Worm (Caenorhabditis elegans) whole organism, early embryonic: ENCODE measurements around the gene kxd-1.

Source experiments
- F13C5.2 ChIP-seq: sonication (generic microtip); optimal IDR thresholded peaks from 2 replicates; lab custom pipeline; 2017; ENCODE audit warnings: mild to moderate bottlenecking, missing genetic modification characterization, inconsistent platforms, missing compliant biosample characterization
- ama-1 ChIP-seq: fragments of 150-350 bp; optimal IDR thresholded peaks from 2 replicates; lab custom pipeline; 2014
- flt-1 ChIP-seq: fragments of 200-800 bp; sonication (Bioruptor generic); IDR thresholded peaks from 2 replicates; pipeline ENCODE4 v1.3.6; 2022; ENCODE audit warnings: missing genetic modification characterization, missing compliant biosample characterization
- hmg-4 ChIP-seq: fragments of 200-800 bp; sonication (Bioruptor generic); optimal IDR thresholded peaks from 2 replicates; lab custom pipeline; 2018; ENCODE audit warnings: mild to moderate bottlenecking, missing genetic modification characterization, missing compliant biosample characterization
- tbx-11 ChIP-seq: fragments of 200-800 bp; sonication (Bioruptor generic); IDR thresholded peaks from 2 replicates; pipeline ENCODE4 v1.3.6; 2022; ENCODE audit warnings: missing genetic modification characterization, missing compliant biosample characterization

ce11 chrV:7209001-7209400 lies 12.3 kb upstream of the kxd-1 start:
- TF ChIP-seq F13C5.2: no peak
- no peak for TF ChIP-seq flt-1 (GFP tag; lab: Robert Waterston, UW)
- TF ChIP-seq hmg-4 (GFP tag; lab: Kevin White, UChicago): no peak
- TF ChIP-seq tbx-11: no peak
- TF ChIP-seq ama-1 (lab: Kevin White, UChicago): no peak
